Fruit fly (Drosophila melanogaster): ENCODE results near the gene Hira.
A peak's percentile ranks its signal among the peaks of the same experiment; 100 is the strongest.

The Hira gene

dm6 chrX:7696711-7697654 is 24.9 kb upstream of the Hira start (continued):
- TF ChIP-seq Ada2b (GFP tag; IDR thresholded peaks at IDR 0.05) (peak; percentile 94), croc (GFP tag; conservative IDR thresholded peaks at IDR 0.05) (peak; percentile 54), tup (GFP tag; optimal IDR thresholded peaks at IDR 0.05) (peak; percentile 79), pan (optimal IDR thresholded peaks at IDR 0.05) (no peak), pan (GFP tag; optimal IDR thresholded peaks at IDR 0.05 in 1 of 2, IDR thresholded peaks at IDR 0.05 in 1 of 2) (peak in 1 of 2 experiments; percentile 92), Sin3A (optimal IDR thresholded peaks at IDR 0.05) (no peak), Aef1 (GFP tag; IDR thresholded peaks at IDR 0.05) (peak; percentile 88), zfh2 (GFP tag; optimal IDR thresholded peaks at IDR 0.05) (peak; percentile 90), pita (GFP tag; optimal IDR thresholded peaks at IDR 0.05) (no peak), CG15514 (GFP tag; optimal IDR thresholded peaks at IDR 0.05) (peak; percentile 90), CG31441 (GFP tag; IDR thresholded peaks at IDR 0.05) (peak; percentile 85), lmd (GFP tag; IDR thresholded peaks at IDR 0.05) (peak; percentile 89), ewg (GFP tag; optimal IDR thresholded peaks at IDR 0.05) (peak; percentile 74), E2f1 (GFP tag; IDR thresholded peaks at IDR 0.05) (peak; percentile 86), CG5245 (GFP tag; optimal IDR thresholded peaks at IDR 0.05) (peak; percentile 64), CTCF (GFP tag; optimal IDR thresholded peaks at IDR 0.05) (peak; percentile 38), CG1792 (GFP tag; optimal IDR thresholded peaks at IDR 0.05) (peak; percentile 64), CG11398 (GFP tag; optimal IDR thresholded peaks at IDR 0.05) (peak; percentile 75), zen (tag; optimal IDR thresholded peaks at IDR 0.05) (peak; percentile 57), CG31224 (GFP tag; IDR thresholded peaks at IDR 0.05) (peak; percentile 85), Asciz (GFP tag; optimal IDR thresholded peaks at IDR 0.05) (peak; percentile 73), jigr1 (GFP tag; IDR thresholded peaks at IDR 0.05) (no peak), Abd-B (GFP tag; optimal IDR thresholded peaks at IDR 0.05) (peak; percentile 86), CG32772 (GFP tag; IDR thresholded peaks at IDR 0.05) (peak; percentile 84), Lim3 (GFP tag; IDR thresholded peaks at IDR 0.05) (0 out of 2 replicates have a peak, but pooled peaks have one; percentile 14), MESR4 (GFP tag; optimal IDR thresholded peaks at IDR 0.05) (peak; percentile 23), CG2199 (GFP tag; IDR thresholded peaks at IDR 0.05) (no peak), dm (GFP tag; optimal IDR thresholded peaks at IDR 0.05) (peak; percentile 54), Hmr (GFP tag; optimal IDR thresholded peaks at IDR 0.05) (peak; percentile 97), CG17359 (tag; optimal IDR thresholded peaks at IDR 0.05) (peak; percentile 89), CG1832 (GFP tag; optimal IDR thresholded peaks at IDR 0.05) (no peak), CG16779 (GFP tag; IDR thresholded peaks at IDR 0.05) (peak; percentile 88), Dip3 (GFP tag; optimal IDR thresholded peaks at IDR 0.05) (peak; percentile 93), pho (GFP tag; optimal IDR thresholded peaks at IDR 0.05) (peak; percentile 93), tll (GFP tag; optimal IDR thresholded peaks at IDR 0.05) (no peak), fd102C (GFP tag; optimal IDR thresholded peaks at IDR 0.05) (no peak), scrt (GFP tag; optimal IDR thresholded peaks at IDR 0.05) (peak; percentile 92), da (GFP tag; optimal IDR thresholded peaks at IDR 0.05) (peak; percentile 39), CG10267 (tag; optimal IDR thresholded peaks at IDR 0.05) (peak; percentile 77), esg (GFP tag; conservative IDR thresholded peaks at IDR 0.05) (peak; percentile 78), CG7963 (GFP tag; IDR thresholded peaks at IDR 0.05; ENCODE audit: partially characterized antibody) (no peak), CG18619 (GFP tag; optimal IDR thresholded peaks at IDR 0.05) (peak; percentile 92), Mes4 (GFP tag; optimal IDR thresholded peaks at IDR 0.05) (peak; percentile 63), CG12155 (GFP tag; optimal IDR thresholded peaks at IDR 0.05) (peak; percentile 89), Sry-δ (GFP tag; optimal IDR thresholded peaks at IDR 0.05) (peak; percentile 47), gcm (GFP tag; optimal IDR thresholded peaks at IDR 0.05) (peak; percentile 75), HmgD (GFP tag; optimal IDR thresholded peaks at IDR 0.05) (peak; percentile 20), unpg (GFP tag; optimal IDR thresholded peaks at IDR 0.05) (peak; percentile 91), sima (GFP tag; optimal IDR thresholded peaks at IDR 0.05) (peak; percentile 21)
